Worm (Caenorhabditis elegans): ENCODE results near the gene R08C7.5.

R08C7.5 gene

DNA sequence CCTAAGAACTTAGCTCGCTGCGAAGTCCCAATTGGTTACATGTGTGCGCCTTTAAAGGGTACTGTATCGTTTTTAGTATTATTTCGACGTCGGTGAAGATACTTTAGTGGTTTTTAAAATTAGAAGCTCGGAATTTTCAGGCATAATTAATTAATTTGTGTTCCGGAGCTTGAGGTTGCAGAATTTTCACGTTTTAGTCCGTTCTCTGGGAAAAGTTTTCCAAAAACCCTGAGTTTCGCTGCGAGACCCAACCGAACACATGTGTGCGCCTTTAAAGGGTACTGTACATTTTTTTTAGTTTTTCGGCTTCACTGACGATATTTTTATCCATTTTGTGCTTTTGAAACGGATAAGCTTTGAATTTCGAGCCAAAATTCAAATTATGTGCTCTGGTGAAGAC, 36.5 kb upstream of the R08C7.5 start (continued):
- TF ChIP-seq hmg-20 (GFP tag; IDR thresholded peaks at IDR 0.05) (no peak), ztf-3 (GFP tag; optimal IDR thresholded peaks at IDR 0.05) (no peak)

DNA sequence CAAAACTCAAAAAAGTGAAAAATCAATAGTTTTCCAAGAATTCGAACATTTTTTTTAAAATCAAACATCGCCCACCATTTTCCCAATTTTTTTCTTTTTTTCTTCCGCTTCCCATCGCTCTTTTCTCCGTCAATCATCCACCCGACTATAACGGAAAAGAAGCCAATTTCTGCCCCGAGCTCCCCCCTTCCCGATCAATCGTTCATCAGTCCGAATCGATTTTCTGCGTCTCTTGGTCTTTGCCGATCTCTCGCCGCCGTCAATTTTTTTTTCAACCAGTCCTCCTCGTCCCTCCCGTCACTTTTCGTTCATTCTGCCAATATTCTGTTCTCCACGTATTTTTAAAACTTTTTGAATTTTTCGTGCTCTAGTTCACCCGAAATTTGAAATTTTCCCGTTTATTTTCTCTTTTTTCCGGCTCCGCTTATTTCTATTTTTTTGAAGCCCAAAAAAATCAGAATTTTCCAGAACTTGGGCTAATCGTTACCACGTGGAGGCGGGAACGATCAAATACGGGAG, 36.0 kb upstream of the R08C7.5 start, which contains the start of gene ell-1:
Gene ell-1, plus strand, starts transcription at position 469 of the 519 bp plus-strand sequence.
- TF ChIP-seq dox-1 (GFP tag; IDR thresholded peaks at IDR 0.05) (no peak; the same call in 1 of the 2 replicates), lin-40 (tag; optimal IDR thresholded peaks at IDR 0.05) (no peak), let-607 (tag; optimal IDR thresholded peaks at IDR 0.05) (peak in 1 of 2 experiments; percentile 51), tbx-9 (tag; optimal IDR thresholded peaks at IDR 0.05; ENCODE audit: borderline replicate concordance) (no peak), nhr-80 (tag; optimal IDR thresholded peaks at IDR 0.05) (peak; percentile 96), attf-6 (GFP tag; IDR thresholded peaks at IDR 0.05) (no peak), attf-5 (GFP tag; optimal IDR thresholded peaks at IDR 0.05) (peak; percentile 36), hmg-1.2 (GFP tag; IDR thresholded peaks at IDR 0.05) (peak; percentile 29; the same call in 1 of the 2 replicates), zim-3 (tag; optimal IDR thresholded peaks at IDR 0.05) (no peak), zfh-2 (GFP tag; conservative IDR thresholded peaks at IDR 0.05) (peak; percentile 61; the same call in 1 of the 2 replicates), K12H6.12 (tag; optimal IDR thresholded peaks at IDR 0.05) (no peak)

DNA sequence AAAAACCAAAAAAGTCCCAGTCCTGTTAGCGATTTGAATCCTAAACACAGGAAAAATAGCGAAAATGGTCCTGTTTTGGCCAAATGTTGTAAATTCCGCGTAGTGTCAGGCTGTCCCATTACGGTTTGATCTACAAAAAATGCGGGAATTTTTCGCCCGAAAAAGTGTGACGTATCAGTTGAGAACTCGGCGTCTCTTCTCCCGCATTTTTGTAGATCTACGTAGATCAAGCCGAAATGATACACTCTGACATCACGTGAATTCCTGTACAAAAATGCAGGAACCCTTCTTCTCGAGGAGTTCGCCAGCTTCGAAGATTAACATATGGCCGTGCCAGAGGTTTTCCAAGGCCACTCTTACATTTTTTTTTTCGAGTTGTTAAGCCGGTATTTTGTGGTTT, 34.5 kb upstream of the R08C7.5 start:
- TF ChIP-seq Y53F4B.3 (GFP tag; IDR thresholded peaks at IDR 0.05) = no peak
- no peak for TF ChIP-seq let-607 (tag; optimal IDR thresholded peaks at IDR 0.05)
- no peak for TF ChIP-seq ceh-58 (GFP tag; IDR thresholded peaks at IDR 0.05)
- no peak for TF ChIP-seq nhr-179 (tag; optimal IDR thresholded peaks at IDR 0.05)
- TF ChIP-seq ztf-25 (GFP tag; IDR thresholded peaks at IDR 0.05) = no peak
- TF ChIP-seq lin-26 (GFP tag; IDR thresholded peaks at IDR 0.05) = no peak
- TF ChIP-seq attf-5 (GFP tag; optimal IDR thresholded peaks at IDR 0.05) = no peak
- no peak for TF ChIP-seq dpl-1 (GFP tag; optimal IDR thresholded peaks at IDR 0.05)
- TF ChIP-seq dpff-1 (tag; optimal IDR thresholded peaks at IDR 0.05) = no peak
- no peak for TF ChIP-seq F57C9.4 (tag; optimal IDR thresholded peaks at IDR 0.05)

DNA sequence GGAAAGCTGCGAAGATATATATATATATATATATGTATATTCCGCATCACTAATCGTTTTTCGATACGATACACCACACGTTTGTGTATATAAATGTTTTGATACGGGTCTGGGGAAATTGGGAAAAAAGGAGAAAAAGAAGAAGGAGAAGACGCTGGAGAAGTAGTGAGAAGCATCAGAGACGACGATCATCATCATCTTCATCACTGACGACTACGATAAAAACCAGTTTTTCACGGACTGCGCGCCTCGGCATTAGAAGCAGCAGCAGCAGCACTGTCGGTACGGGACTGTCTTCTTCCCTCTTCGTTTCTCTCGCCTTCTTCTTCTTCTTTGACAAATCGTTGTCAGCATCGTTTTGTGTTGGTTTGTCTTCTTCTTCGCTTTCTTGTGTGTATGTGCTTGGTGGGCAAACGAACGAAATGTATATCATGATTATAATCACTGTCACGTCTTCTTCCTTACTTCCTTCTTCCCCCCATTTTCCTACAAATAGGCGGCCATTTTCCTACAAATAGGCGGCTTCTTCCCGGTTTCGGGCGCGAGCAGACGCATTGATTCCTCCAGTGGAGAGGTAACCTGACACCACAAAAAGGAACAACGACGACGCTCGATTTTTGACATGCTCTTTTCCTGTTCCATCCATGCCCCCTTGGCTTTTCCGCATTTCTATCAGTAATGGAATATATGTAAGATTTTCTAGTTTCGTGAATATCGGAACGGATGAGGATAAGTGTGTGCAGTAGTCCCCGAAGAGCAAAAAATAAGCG, 33.8 kb upstream of the R08C7.5 start:
- TF ChIP-seq somi-1 (GFP tag; optimal IDR thresholded peaks at IDR 0.05) (peak; percentile 2), lin-26 (GFP tag; IDR thresholded peaks at IDR 0.05) (0 out of 2 replicates have a peak, but pooled peaks have one; percentile 11), hlh-26 (GFP tag; conservative IDR thresholded peaks at IDR 0.05) (no peak), madf-3 (GFP tag; IDR thresholded peaks at IDR 0.05) (0 out of 2 replicates have a peak, but pooled peaks have one; percentile 8), egrh-3 (GFP tag; IDR thresholded peaks at IDR 0.05) (peak; percentile 25; the same call in 1 of the 2 replicates)

DNA sequence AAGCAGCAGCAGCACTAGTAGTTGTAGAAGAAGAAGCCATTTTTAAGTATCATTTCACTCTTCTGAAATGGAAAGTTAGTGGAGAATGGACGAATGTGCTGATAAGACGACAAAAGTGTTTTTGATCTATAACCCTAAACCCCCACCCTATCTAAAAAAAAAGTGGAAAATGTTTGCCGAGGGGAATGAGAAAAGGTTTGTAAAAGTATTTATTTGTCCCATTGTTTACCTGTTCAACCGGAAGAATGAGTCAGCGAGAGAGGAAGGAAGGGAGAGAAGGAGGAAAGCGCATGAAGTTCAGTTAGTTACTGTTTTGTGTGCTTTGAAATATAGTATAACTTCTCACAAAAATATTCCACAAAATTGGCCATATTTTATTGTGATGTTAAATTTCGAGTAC, 32.9 kb upstream of the R08C7.5 start:
- TF ChIP-seq F57A8.1 (GFP tag; optimal IDR thresholded peaks at IDR 0.05) (no peak), nhr-80 (tag; optimal IDR thresholded peaks at IDR 0.05) (peak; percentile 25), F37B4.10 (GFP tag; IDR thresholded peaks at IDR 0.05) (no peak), F39B2.1 (GFP tag; IDR thresholded peaks at IDR 0.05) (no peak), Y53F4B.3 (GFP tag; IDR thresholded peaks at IDR 0.05) (no peak), B0019.2 (GFP tag; conservative IDR thresholded peaks at IDR 0.05) (no peak), F33H1.4 (GFP tag; IDR thresholded peaks at IDR 0.05) (no peak)

All from whole organism, young adult.